Worm (Caenorhabditis elegans) whole organism, late embryonic: ENCODE data around the gene F10E9.4.

Experiments
- C08G9.2 ChIP-seq: sonication (generic microtip); optimal IDR thresholded peaks from 2 replicates; lab custom pipeline; 2016; ENCODE audit warnings: mild to moderate bottlenecking, missing genetic modification characterization, moderate library complexity, missing compliant biosample characterization
- C38D4.7 ChIP-seq: fragments of 200-800 bp; sonication (Bioruptor generic); optimal IDR thresholded peaks from 2 replicates; lab custom pipeline; 2018; ENCODE audit warnings: mild to moderate bottlenecking, missing genetic modification characterization, moderate library complexity, missing compliant biosample characterization
- F13H6.1 ChIP-seq: sonication (generic microtip); optimal IDR thresholded peaks from 2 replicates; lab custom pipeline; 2016; ENCODE audit warnings: missing genetic modification characterization, missing compliant biosample characterization
- K02D7.2 ChIP-seq: sonication (generic microtip); optimal IDR thresholded peaks from 2 replicates; lab custom pipeline; 2017; ENCODE audit warnings: mild to moderate bottlenecking, missing genetic modification characterization, missing compliant biosample characterization
- K09A11.1 ChIP-seq: sonication (generic microtip); optimal IDR thresholded peaks from 2 replicates; lab custom pipeline; 2017; ENCODE audit warnings: antibody characterized with exemption, mild to moderate bottlenecking, missing genetic modification characterization, missing compliant biosample characterization; ENCODE audit not compliant: insufficient read depth
- T23F11.4 ChIP-seq: fragments of 200-800 bp; sonication (Bioruptor generic); optimal IDR thresholded peaks from 2 replicates; lab custom pipeline; 2018; ENCODE audit warnings: mild to moderate bottlenecking, missing genetic modification characterization, missing compliant biosample characterization
- ama-1 ChIP-seq: fragments of 150-350 bp; optimal IDR thresholded peaks from 2 replicates; lab custom pipeline; 2014
- ceh-14 ChIP-seq: sonication (generic microtip); optimal IDR thresholded peaks from 2 replicates; lab custom pipeline; 2016; ENCODE audit warnings: missing genotype, missing genetic modification characterization, missing compliant biosample characterization
- ceh-18 ChIP-seq: sonication (generic microtip); optimal IDR thresholded peaks from 2 replicates; lab custom pipeline; 2016; ENCODE audit warnings: missing genetic modification characterization, missing compliant biosample characterization
- ceh-19 ChIP-seq: fragments of 200-800 bp; sonication (Bioruptor generic); optimal IDR thresholded peaks from 2 replicates; lab custom pipeline; 2018; ENCODE audit warnings: mild to moderate bottlenecking, missing genetic modification characterization, missing compliant biosample characterization
- ceh-2 ChIP-seq: sonication (generic microtip); optimal IDR thresholded peaks from 2 replicates; lab custom pipeline; 2016; ENCODE audit warnings: missing genotype, missing genetic modification characterization, missing compliant biosample characterization
- ceh-24 ChIP-seq: sonication (generic microtip); optimal IDR thresholded peaks from 2 replicates; lab custom pipeline; 2016; ENCODE audit warnings: mild to moderate bottlenecking, missing genetic modification characterization, missing compliant biosample characterization
- ceh-31 ChIP-seq: sonication (generic microtip); optimal IDR thresholded peaks from 2 replicates; lab custom pipeline; 2016; ENCODE audit warnings: missing genetic modification characterization, missing compliant biosample characterization
- ceh-6 ChIP-seq: fragments of 200-800 bp; sonication (Bioruptor generic); optimal IDR thresholded peaks from 2 replicates; lab custom pipeline; 2018; ENCODE audit warnings: mild to moderate bottlenecking, missing genetic modification characterization, missing compliant biosample characterization
- ceh-9 ChIP-seq: sonication (generic microtip); optimal IDR thresholded peaks from 2 replicates; lab custom pipeline; 2016; ENCODE audit warnings: mild to moderate bottlenecking, missing genetic modification characterization, inconsistent platforms, missing compliant biosample characterization
- che-1 ChIP-seq: sonication (generic microtip); optimal IDR thresholded peaks from 2 replicates; lab custom pipeline; 2016; ENCODE audit warnings: mild to moderate bottlenecking, missing genetic modification characterization, missing compliant biosample characterization
- dmd-4 ChIP-seq: sonication (generic microtip); optimal IDR thresholded peaks from 2 replicates; lab custom pipeline; 2016; ENCODE audit warnings: borderline replicate concordance, missing genetic modification characterization, missing compliant biosample characterization
- elt-2 ChIP-seq: sonication (generic microtip); optimal IDR thresholded peaks from 2 replicates; lab custom pipeline; 2016; ENCODE audit warnings: missing genetic modification reagents, missing genetic modification characterization, missing compliant biosample characterization
- eyg-1 ChIP-seq: sonication (generic microtip); optimal IDR thresholded peaks from 2 replicates; lab custom pipeline; 2016; ENCODE audit warnings: missing genotype, missing genetic modification characterization, missing compliant biosample characterization
- fax-1 ChIP-seq: sonication (generic microtip); optimal IDR thresholded peaks from 2 replicates; lab custom pipeline; 2016; ENCODE audit warnings: missing genotype, missing genetic modification characterization, missing compliant biosample characterization
- fkh-10 ChIP-seq: fragments of 150-350 bp; optimal IDR thresholded peaks from 2 replicates; lab custom pipeline; 2014; ENCODE audit warnings: missing biosample characterization, missing genetic modification reagents, missing genetic modification characterization
- fkh-6 ChIP-seq: sonication (generic microtip); optimal IDR thresholded peaks from 2 replicates; lab custom pipeline; 2016; ENCODE audit warnings: missing genetic modification characterization, missing compliant biosample characterization
- hlh-13 ChIP-seq: fragments of 200-800 bp; sonication (Bioruptor generic); optimal IDR thresholded peaks from 2 replicates; lab custom pipeline; 2018; ENCODE audit warnings: mild to moderate bottlenecking, missing genetic modification characterization, missing compliant biosample characterization
- hlh-15 ChIP-seq: sonication (generic microtip); optimal IDR thresholded peaks from 2 replicates; lab custom pipeline; 2016; ENCODE audit warnings: missing genetic modification characterization, missing compliant biosample characterization
- hlh-30 ChIP-seq: sonication (generic microtip); optimal IDR thresholded peaks from 2 replicates; lab custom pipeline; 2017; ENCODE audit warnings: antibody characterized with exemption, missing genetic modification characterization, missing compliant biosample characterization; ENCODE audit not compliant: insufficient read depth
- hlh-8 ChIP-seq: sonication (generic microtip); optimal IDR thresholded peaks from 2 replicates; lab custom pipeline; 2016; ENCODE audit warnings: missing genotype, missing genetic modification characterization, missing compliant biosample characterization
- lim-6 ChIP-seq: sonication (generic microtip); optimal IDR thresholded peaks from 2 replicates; lab custom pipeline; 2016; ENCODE audit warnings: missing genetic modification characterization, missing compliant biosample characterization
- madf-2 ChIP-seq: sonication (generic microtip); optimal IDR thresholded peaks from 2 replicates; lab custom pipeline; 2017; ENCODE audit warnings: missing genetic modification characterization, missing compliant biosample characterization
- mec-3 ChIP-seq: sonication (generic microtip); optimal IDR thresholded peaks from 2 replicates; lab custom pipeline; 2016; ENCODE audit warnings: borderline replicate concordance, missing genetic modification characterization, missing compliant biosample characterization
- nfya-1 ChIP-seq: sonication (generic microtip); optimal IDR thresholded peaks from 2 replicates; lab custom pipeline; 2017; ENCODE audit warnings: missing genetic modification characterization, mild to moderate bottlenecking, missing compliant biosample characterization, antibody characterized with exemption, moderate library complexity
- nhr-232 ChIP-seq: sonication (generic microtip); optimal IDR thresholded peaks from 2 replicates; lab custom pipeline; 2016; ENCODE audit warnings: missing genetic modification characterization, missing compliant biosample characterization
- npax-4 ChIP-seq: sonication (generic microtip); optimal IDR thresholded peaks from 2 replicates; lab custom pipeline; 2016; ENCODE audit warnings: missing genetic modification characterization, missing compliant biosample characterization
- odd-2 ChIP-seq: sonication (generic microtip); optimal IDR thresholded peaks from 2 replicates; lab custom pipeline; 2017; ENCODE audit warnings: antibody characterized with exemption, mild to moderate bottlenecking, missing genetic modification characterization, missing compliant biosample characterization
- pag-3 ChIP-seq: sonication (generic microtip); optimal IDR thresholded peaks from 2 replicates; lab custom pipeline; 2016; ENCODE audit warnings: missing compliant biosample characterization, missing genetic modification characterization, borderline replicate concordance
- pat-9 ChIP-seq: fragments of 200-800 bp; sonication (Bioruptor generic); optimal IDR thresholded peaks from 2 replicates; lab custom pipeline; 2018; ENCODE audit warnings: mild to moderate bottlenecking, missing genetic modification characterization, moderate library complexity, missing compliant biosample characterization
- pax-1 ChIP-seq: fragments of 150-350 bp; optimal IDR thresholded peaks from 2 replicates; lab custom pipeline; 2014; ENCODE audit warnings: missing biosample characterization, missing genetic modification characterization
- pha-2 ChIP-seq: sonication (generic microtip); optimal IDR thresholded peaks from 2 replicates; lab custom pipeline; 2017; ENCODE audit warnings: mild to moderate bottlenecking, missing genetic modification characterization, missing compliant biosample characterization
- pha-4 ChIP-seq: fragments of 150-350 bp; optimal IDR thresholded peaks from 2 replicates; lab custom pipeline; 2018; ENCODE audit warnings: missing biosample characterization, missing genetic modification reagents, missing genetic modification characterization
- pqm-1 ChIP-seq: sonication (generic microtip); optimal IDR thresholded peaks from 2 replicates; lab custom pipeline; 2016; ENCODE audit warnings: missing genetic modification characterization, missing compliant biosample characterization
- ref-2 ChIP-seq: sonication (generic microtip); optimal IDR thresholded peaks from 2 replicates; lab custom pipeline; 2016; ENCODE audit warnings: missing genetic modification characterization, missing compliant biosample characterization
- rnt-1 ChIP-seq: sonication (generic microtip); optimal IDR thresholded peaks from 2 replicates; lab custom pipeline; 2016; ENCODE audit warnings: missing genetic modification characterization, missing compliant biosample characterization
- sdc-2 ChIP-seq: sonication (generic microtip); optimal IDR thresholded peaks from 2 replicates; lab custom pipeline; 2016; ENCODE audit warnings: missing genotype, missing genetic modification characterization, missing compliant biosample characterization
- sox-2 ChIP-seq: fragments of 200-800 bp; sonication (Bioruptor generic); IDR thresholded peaks from 2 replicates; pipeline ENCODE4 v1.3.6; 2022; ENCODE audit warnings: missing genetic modification reagents, missing genetic modification characterization, missing compliant biosample characterization
- sox-4 ChIP-seq: sonication (generic microtip); optimal IDR thresholded peaks from 2 replicates; lab custom pipeline; 2017; ENCODE audit warnings: mild to moderate bottlenecking, missing genetic modification characterization, inconsistent platforms, missing compliant biosample characterization
- syd-9 ChIP-seq: sonication (generic microtip); optimal IDR thresholded peaks from 2 replicates; lab custom pipeline; 2016; ENCODE audit warnings: mild to moderate bottlenecking, missing genetic modification characterization, moderate library complexity, missing compliant biosample characterization
- tbx-7 ChIP-seq: sonication (generic microtip); optimal IDR thresholded peaks from 2 replicates; lab custom pipeline; 2016; ENCODE audit warnings: missing genotype, missing genetic modification characterization, missing compliant biosample characterization
- ttx-3 ChIP-seq: sonication (generic microtip); optimal IDR thresholded peaks from 2 replicates; lab custom pipeline; 2016; ENCODE audit warnings: missing genetic modification reagents, missing genetic modification characterization, missing compliant biosample characterization
- unc-42 ChIP-seq: sonication (generic microtip); optimal IDR thresholded peaks from 2 replicates; lab custom pipeline; 2016; ENCODE audit warnings: missing genotype, missing genetic modification characterization, missing compliant biosample characterization
- unc-55 ChIP-seq: sonication (generic microtip); optimal IDR thresholded peaks from 2 replicates; lab custom pipeline; 2017; ENCODE audit warnings: missing biosample characterization, missing genetic modification reagents, missing genetic modification characterization
- unc-86 ChIP-seq: sonication (generic microtip); optimal IDR thresholded peaks from 2 replicates; lab custom pipeline; 2016; ENCODE audit warnings: missing genetic modification characterization, missing compliant biosample characterization
- zip-5 ChIP-seq: sonication (generic microtip); optimal IDR thresholded peaks from 2 replicates; lab custom pipeline; 2016; ENCODE audit warnings: missing genetic modification characterization, missing compliant biosample characterization
- ztf-16 ChIP-seq: sonication (generic microtip); optimal IDR thresholded peaks from 2 replicates; lab custom pipeline; 2017; ENCODE audit warnings: missing genetic modification characterization, missing compliant biosample characterization

Gene F10E9.4

DNA sequence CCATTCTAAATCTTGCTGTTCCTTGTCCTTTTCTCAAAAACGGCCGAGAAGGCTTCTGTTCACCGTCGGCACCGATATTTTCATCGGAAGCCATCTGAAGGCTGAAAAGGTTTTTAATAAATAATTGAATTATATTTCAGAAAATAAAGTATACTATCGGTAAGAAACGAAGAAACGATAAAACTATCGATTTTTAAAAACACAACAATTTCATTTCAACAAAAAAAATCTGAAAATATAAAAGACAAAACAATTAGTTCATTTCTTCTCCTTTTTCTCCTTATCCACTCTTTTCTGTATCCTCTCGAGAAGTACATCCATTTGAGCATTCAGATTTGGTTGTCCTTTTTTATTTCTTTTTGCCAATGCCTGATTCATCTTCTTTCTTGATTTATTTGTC lies 10.2 kb downstream of the F10E9.4 start, which contains the start of gene sas-4:
Gene sas-4 (minus strand): TSS at position 101 of the 400 bp plus-strand sequence.
- no peak for TF ChIP-seq ceh-18 (tag; lab: Kevin White, UChicago)
- TF ChIP-seq elt-2 (tag; lab: Kevin White, UChicago) = no peak
- no peak for TF ChIP-seq K02D7.2 (tag; lab: Kevin White, UChicago)
- no peak for TF ChIP-seq unc-86 (tag; lab: Kevin White, UChicago)
- no peak for TF ChIP-seq eyg-1
- TF ChIP-seq rnt-1 = no peak
- TF ChIP-seq pax-1 (tag; lab: Kevin White, UChicago) = no peak
- no peak for TF ChIP-seq hlh-8 (tag; lab: Kevin White, UChicago)
- no peak for TF ChIP-seq nfya-1 (tag; lab: Kevin White, UChicago)
- TF ChIP-seq che-1 (tag; lab: Kevin White, UChicago) = no peak
- TF ChIP-seq npax-4 = no peak
- TF ChIP-seq sdc-2 (tag; lab: Kevin White, UChicago) = no peak
- TF ChIP-seq odd-2 (tag; lab: Kevin White, UChicago) = no peak
- no peak for TF ChIP-seq ref-2 (tag; lab: Kevin White, UChicago)
- no peak for TF ChIP-seq ztf-16 (tag; lab: Kevin White, UChicago)
- TF ChIP-seq lim-6 = no peak
- TF ChIP-seq hlh-30 = no peak
- no peak for TF ChIP-seq unc-55
- no peak for TF ChIP-seq sox-4

DNA sequence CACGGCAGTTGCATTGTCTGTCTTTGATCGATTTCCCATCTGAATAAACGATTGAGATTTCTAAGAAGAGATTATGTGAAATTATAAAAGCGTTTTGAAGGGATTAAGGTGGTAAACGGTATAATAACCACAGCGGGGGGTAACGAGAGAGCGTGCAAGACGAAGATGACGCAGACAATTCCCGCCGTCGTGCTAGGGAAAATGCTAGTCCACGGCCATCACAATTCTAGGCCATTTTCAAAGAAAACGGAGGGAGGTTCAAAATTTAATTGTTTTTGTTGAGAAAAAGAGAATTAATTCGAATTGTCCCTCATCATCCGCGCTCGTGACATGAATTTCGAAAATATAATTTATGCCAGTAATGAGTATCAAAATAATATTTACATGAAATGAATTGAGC lies 10.8 kb downstream of the F10E9.4 start, which contains the start of gene F10E9.11:
Gene F10E9.11 (minus strand): TSS at position 161 of the 400 bp plus-strand sequence.
- TF ChIP-seq C08G9.2 = peak; percentile 96
- peak; percentile 99 for TF ChIP-seq ceh-31 (tag; lab: Kevin White, UChicago)
- no peak for TF ChIP-seq hlh-13 (GFP tag; lab: Kevin White, UChicago)
- TF ChIP-seq pat-9 = no peak
- TF ChIP-seq ceh-14 (tag; lab: Kevin White, UChicago) = peak; percentile 81
- peak; percentile 73 for TF ChIP-seq dmd-4 (tag; lab: Kevin White, UChicago)
- TF ChIP-seq unc-55 = no peak
- TF ChIP-seq ceh-6 (GFP tag; lab: Kevin White, UChicago) = peak; percentile 8
- peak; percentile 62 for TF ChIP-seq fax-1 (tag; lab: Kevin White, UChicago)
- TF ChIP-seq unc-42 (tag; lab: Kevin White, UChicago) = peak; percentile 69
- TF ChIP-seq fkh-10 (GFP tag; lab: Kevin White, UChicago) = no peak
- TF ChIP-seq ama-1 = no peak
- peak; percentile 43 for TF ChIP-seq ttx-3 (tag; lab: Kevin White, UChicago)
- TF ChIP-seq sox-2 = no peak
- no peak for TF ChIP-seq ceh-19 (GFP tag; lab: Kevin White, UChicago)
- TF ChIP-seq pag-3 (tag; lab: Kevin White, UChicago) = no peak
- peak; percentile 76 for TF ChIP-seq mec-3 (tag; lab: Kevin White, UChicago)
- TF ChIP-seq T23F11.4 = no peak
- TF ChIP-seq pha-4 (tag; lab: Kevin White, UChicago) = no peak
- peak; percentile 86 for TF ChIP-seq hlh-8 (tag; lab: Kevin White, UChicago)
- peak; percentile 48 for TF ChIP-seq pqm-1 (tag; lab: Kevin White, UChicago)
- TF ChIP-seq pha-2 (tag; lab: Kevin White, UChicago) = peak; percentile 37
- peak; percentile 47 for TF ChIP-seq elt-2 (tag; lab: Kevin White, UChicago)
- TF ChIP-seq syd-9 = no peak
- TF ChIP-seq che-1 (tag; lab: Kevin White, UChicago) = no peak
- TF ChIP-seq hlh-15 (tag; lab: Kevin White, UChicago) = no peak
- no peak for TF ChIP-seq K09A11.1 (tag; lab: Kevin White, UChicago)
- peak; percentile 86 for TF ChIP-seq zip-5 (tag; lab: Kevin White, UChicago)
- TF ChIP-seq madf-2 (tag; lab: Kevin White, UChicago) = no peak
- TF ChIP-seq lim-6 = peak; percentile 79
- TF ChIP-seq ceh-9 (tag; lab: Kevin White, UChicago) = no peak
- no peak for TF ChIP-seq nhr-232
- TF ChIP-seq ceh-2 (tag; lab: Kevin White, UChicago) = peak; percentile 97
- TF ChIP-seq F13H6.1 (tag; lab: Kevin White, UChicago) = peak; percentile 79
- TF ChIP-seq ceh-24 (tag; lab: Kevin White, UChicago) = no peak
- no peak for TF ChIP-seq C38D4.7
- peak; percentile 93 for TF ChIP-seq tbx-7 (tag; lab: Kevin White, UChicago)
- TF ChIP-seq odd-2 (tag; lab: Kevin White, UChicago) = no peak
- peak; percentile 62 for TF ChIP-seq nfya-1 (tag; lab: Kevin White, UChicago)
- peak; percentile 56 for TF ChIP-seq fkh-6 (tag; lab: Kevin White, UChicago)
